Fruit fly (Drosophila melanogaster) whole organism, prepupa: Measurements from ENCODE around the gene Hrd3.
A peak's percentile ranks its signal among the peaks of the same experiment; 100 is the strongest.

Experiments
- Blimp-1 ChIP-seq: fragments of 200-800 bp; sonication (Bioruptor generic); optimal IDR thresholded peaks from 3 replicates; lab custom pipeline; 2017; ENCODE audit warnings: missing biosample characterization, missing genetic modification characterization, mild to moderate bottlenecking, moderate library complexity, missing genetic modification reagents
- CG10631 ChIP-seq: fragments of 200-800 bp; sonication (Bioruptor generic); optimal IDR thresholded peaks from 2 replicates; lab custom pipeline; 2016; ENCODE audit warnings: missing biosample characterization, missing genetic modification characterization
- CG11294 ChIP-seq: fragments of 200-800 bp; sonication (Bioruptor generic); IDR thresholded peaks from 2 replicates; pipeline ENCODE4 v1.3.6; 2022; ENCODE audit warnings: missing biosample characterization, missing genetic modification characterization
- CG11762 ChIP-seq: fragments of 200-800 bp; sonication (Bioruptor generic); optimal IDR thresholded peaks from 3 replicates; lab custom pipeline; 2016; ENCODE audit warnings: missing biosample characterization, missing genetic modification characterization; ENCODE audit not compliant: insufficient read depth
- CG11902 ChIP-seq: fragments of 200-800 bp; sonication (Bioruptor generic); optimal IDR thresholded peaks from 3 replicates; lab custom pipeline; 2016; ENCODE audit warnings: missing biosample characterization, missing genetic modification characterization
- CG15336 ChIP-seq: fragments of 200-800 bp; sonication (Bioruptor generic); IDR thresholded peaks from 2 replicates; pipeline ENCODE4 v1.3.6; 2022; ENCODE audit warnings: missing biosample characterization, missing genetic modification characterization
- CG1621 ChIP-seq: fragments of 200-800 bp; sonication (Bioruptor generic); optimal IDR thresholded peaks from 3 replicates; lab custom pipeline; 2018; ENCODE audit warnings: missing biosample characterization, mild to moderate bottlenecking, missing genetic modification characterization
- CG16779 ChIP-seq: fragments of 200-800 bp; sonication (Bioruptor generic); optimal IDR thresholded peaks from 3 replicates; lab custom pipeline; 2017; ENCODE audit warnings: missing biosample characterization, mild to moderate bottlenecking, missing genetic modification characterization
- CG3032 ChIP-seq: fragments of 200-800 bp; optimal IDR thresholded peaks from 2 replicates; lab custom pipeline; 2019; ENCODE audit warnings: missing biosample characterization, mild to moderate bottlenecking, missing genetic modification characterization, moderate library complexity
- CG31627 ChIP-seq: fragments of 200-800 bp; sonication (Bioruptor generic); optimal IDR thresholded peaks from 3 replicates; lab custom pipeline; 2016; ENCODE audit warnings: missing biosample characterization, missing genetic modification characterization
- CG32006 ChIP-seq: fragments of 200-800 bp; sonication (Bioruptor generic); optimal IDR thresholded peaks from 3 replicates; lab custom pipeline; 2017; ENCODE audit warnings: missing biosample characterization, mild to moderate bottlenecking, missing genetic modification characterization
- CG34406 ChIP-seq: fragments of 200-800 bp; sonication (Bioruptor generic); optimal IDR thresholded peaks from 3 replicates; lab custom pipeline; 2016; ENCODE audit warnings: missing biosample characterization, missing genetic modification characterization
- CG3919 ChIP-seq: fragments of 200-800 bp; sonication (Bioruptor generic); optimal IDR thresholded peaks from 3 replicates; lab custom pipeline; 2016; ENCODE audit warnings: missing biosample characterization, missing genetic modification characterization
- CG4318 ChIP-seq: fragments of 200-800 bp; sonication (Bioruptor generic); optimal IDR thresholded peaks from 3 replicates; lab custom pipeline; 2017; ENCODE audit warnings: missing biosample characterization, mild to moderate bottlenecking, missing genetic modification characterization
- CG6163 ChIP-seq: fragments of 200-800 bp; sonication (Bioruptor generic); IDR thresholded peaks from 3 replicates; pipeline ENCODE4 v1.3.6; 2022; ENCODE audit warnings: missing biosample characterization, missing genetic modification characterization
- CG6276 ChIP-seq: fragments of 200-800 bp; sonication (Bioruptor generic); optimal IDR thresholded peaks from 2 replicates; lab custom pipeline; 2017; ENCODE audit warnings: missing biosample characterization, mild to moderate bottlenecking, missing genetic modification characterization
- CG6792 ChIP-seq: fragments of 200-800 bp; sonication (Bioruptor generic); optimal IDR thresholded peaks from 3 replicates; lab custom pipeline; 2016; ENCODE audit warnings: missing biosample characterization, missing genetic modification characterization
- CG6808 ChIP-seq: fragments of 200-800 bp; sonication (Bioruptor generic); optimal IDR thresholded peaks from 3 replicates; lab custom pipeline; 2017; ENCODE audit warnings: missing biosample characterization, missing genetic modification characterization, mild to moderate bottlenecking, moderate library complexity, missing genetic modification reagents
- CG6854 ChIP-seq: fragments of 200-800 bp; sonication (Bioruptor generic); optimal IDR thresholded peaks from 2 replicates; lab custom pipeline; 2017; ENCODE audit warnings: missing biosample characterization, mild to moderate bottlenecking, missing genetic modification characterization
- CG8319 ChIP-seq: fragments of 200-800 bp; sonication (Bioruptor generic); optimal IDR thresholded peaks from 3 replicates; lab custom pipeline; 2016; ENCODE audit warnings: missing biosample characterization, missing genetic modification characterization
- CG8632 ChIP-seq: fragments of 200-800 bp; sonication (Bioruptor generic); optimal IDR thresholded peaks from 3 replicates; lab custom pipeline; 2016; ENCODE audit warnings: missing biosample characterization, missing genetic modification characterization
- CG9139 ChIP-seq: fragments of 200-800 bp; sonication (Bioruptor generic); optimal IDR thresholded peaks from 3 replicates; lab custom pipeline; 2017; ENCODE audit warnings: missing biosample characterization, mild to moderate bottlenecking, missing genetic modification characterization
- Eip75B ChIP-seq: fragments of 200-800 bp; sonication (Bioruptor generic); optimal IDR thresholded peaks from 3 replicates; lab custom pipeline; 2016; ENCODE audit warnings: missing biosample characterization, missing genetic modification characterization
- Eip78C ChIP-seq: fragments of 200-800 bp; sonication (Bioruptor generic); peaks from one replicate; lab custom pipeline; 2016; ENCODE audit warnings: missing biosample characterization, missing genetic modification characterization
- Ets96B ChIP-seq: fragments of 200-800 bp; optimal IDR thresholded peaks from 2 replicates; lab custom pipeline; 2019; ENCODE audit warnings: missing biosample characterization, mild to moderate bottlenecking, missing genetic modification characterization, moderate library complexity
- Gug ChIP-seq: fragments of 200-800 bp; sonication (Bioruptor generic); IDR thresholded peaks from 2 replicates; pipeline ENCODE4 v1.3.6; 2022; ENCODE audit warnings: missing biosample characterization, missing genetic modification characterization
- Hr38 ChIP-seq: sonication (Bioruptor generic); optimal IDR thresholded peaks from 2 replicates; lab custom pipeline; 2016; ENCODE audit warnings: missing biosample characterization, missing genetic modification characterization
- Hr39 ChIP-seq: fragments of 200-800 bp; sonication (Bioruptor generic); optimal IDR thresholded peaks from 2 replicates; lab custom pipeline; 2016; ENCODE audit warnings: missing biosample characterization, missing genetic modification characterization
- Met ChIP-seq: fragments of 200-800 bp; sonication (Bioruptor generic); optimal IDR thresholded peaks from 3 replicates; lab custom pipeline; 2016; ENCODE audit warnings: missing biosample characterization, missing genetic modification characterization
- OdsH ChIP-seq: fragments of 200-800 bp; sonication (Bioruptor generic); optimal IDR thresholded peaks from 3 replicates; lab custom pipeline; 2016; ENCODE audit warnings: missing biosample characterization, missing genetic modification characterization
- Smox ChIP-seq: fragments of 200-800 bp; sonication (Bioruptor generic); optimal IDR thresholded peaks from 3 replicates; lab custom pipeline; 2016; ENCODE audit warnings: missing biosample characterization, missing genetic modification characterization
- Sox102F ChIP-seq: fragments of 200-800 bp; sonication (Bioruptor generic); optimal IDR thresholded peaks from 2 replicates; lab custom pipeline; 2016; ENCODE audit warnings: missing biosample characterization, mild to moderate bottlenecking, missing genetic modification characterization
- Sox14 ChIP-seq: fragments of 200-800 bp; sonication (Bioruptor generic); optimal IDR thresholded peaks from 3 replicates; lab custom pipeline; 2016; ENCODE audit warnings: missing biosample characterization, missing genetic modification characterization
- Sox15 ChIP-seq: fragments of 200-800 bp; sonication (Bioruptor generic); optimal IDR thresholded peaks from 3 replicates; lab custom pipeline; 2016; ENCODE audit warnings: missing biosample characterization, missing genetic modification characterization
- acj6 ChIP-seq: fragments of 200-800 bp; sonication (Bioruptor generic); optimal IDR thresholded peaks from 3 replicates; lab custom pipeline; 2016; ENCODE audit warnings: missing biosample characterization, missing genetic modification characterization
- cyc ChIP-seq: fragments of 200-800 bp; sonication (Bioruptor generic); optimal IDR thresholded peaks from 3 replicates; lab custom pipeline; 2016; ENCODE audit warnings: missing biosample characterization, missing genetic modification characterization
- dsx ChIP-seq: fragments of 200-800 bp; optimal IDR thresholded peaks from 3 replicates; lab custom pipeline; 2019; ENCODE audit warnings: missing biosample characterization, mild to moderate bottlenecking, missing genetic modification characterization, moderate library complexity; ENCODE audit not compliant: poor library complexity, severe bottlenecking
- eg ChIP-seq: fragments of 200-800 bp; sonication (Bioruptor generic); IDR thresholded peaks from 3 replicates; pipeline ENCODE4 v1.3.6; 2022; ENCODE audit warnings: missing biosample characterization, missing genetic modification characterization
- esn ChIP-seq: fragments of 200-800 bp; sonication (Bioruptor generic); optimal IDR thresholded peaks from 2 replicates; lab custom pipeline; 2016; ENCODE audit warnings: missing biosample characterization, mild to moderate bottlenecking, missing genetic modification characterization, moderate library complexity
- fd59A ChIP-seq: fragments of 200-800 bp; sonication (Bioruptor generic); optimal IDR thresholded peaks from 2 replicates; lab custom pipeline; 2017; ENCODE audit warnings: missing biosample characterization, mild to moderate bottlenecking, missing genetic modification characterization, missing genetic modification reagents
- fd85E ChIP-seq: fragments of 200-800 bp; sonication (Bioruptor generic); optimal IDR thresholded peaks from 3 replicates; lab custom pipeline; 2016; ENCODE audit warnings: missing biosample characterization, missing genetic modification characterization
- fkh ChIP-seq: fragments of 200-800 bp; sonication (Bioruptor generic); optimal IDR thresholded peaks from 3 replicates; lab custom pipeline; 2017; ENCODE audit warnings: missing biosample characterization, mild to moderate bottlenecking, missing genetic modification characterization, moderate library complexity
- lz ChIP-seq: fragments of 200-800 bp; sonication (Bioruptor generic); optimal IDR thresholded peaks from 3 replicates; lab custom pipeline; 2016; ENCODE audit warnings: missing biosample characterization, missing genetic modification characterization
- net ChIP-seq: fragments of 200-800 bp; sonication (Bioruptor generic); optimal IDR thresholded peaks from 3 replicates; lab custom pipeline; 2016; ENCODE audit warnings: missing biosample characterization, missing genetic modification characterization
- pdm3 ChIP-seq: fragments of 200-800 bp; sonication (Bioruptor generic); optimal IDR thresholded peaks from 3 replicates; lab custom pipeline; 2016; ENCODE audit warnings: missing biosample characterization, missing genetic modification characterization
- salr ChIP-seq, 2 experiments: fragments of 200-800 bp; sonication (Bioruptor generic); optimal IDR thresholded peaks; 3 replicates each; lab custom pipeline; 2016 to 2018; ENCODE audit warnings: missing biosample characterization in 2 of 2, missing genetic modification characterization in 2 of 2, mild to moderate bottlenecking in 1 of 2
- spab ChIP-seq: fragments of 200-800 bp; sonication (Bioruptor generic); optimal IDR thresholded peaks from 2 replicates; lab custom pipeline; 2017; ENCODE audit warnings: missing biosample characterization, mild to moderate bottlenecking, missing genetic modification characterization, missing genetic modification reagents
- ss ChIP-seq, 2 experiments: fragments of 200-800 bp; sonication (Bioruptor generic); optimal IDR thresholded peaks; 2 replicates in 1 of 2; 3 replicates in 1 of 2; lab custom pipeline; 2017 to 2018; ENCODE audit warnings: mild to moderate bottlenecking in 2 of 2, missing biosample characterization in 2 of 2, missing genetic modification characterization in 2 of 2, moderate library complexity in 1 of 2
- svp ChIP-seq: fragments of 200-800 bp; sonication (Bioruptor generic); peaks from one replicate; lab custom pipeline; 2016; ENCODE audit warnings: missing biosample characterization, missing genetic modification characterization
- topi ChIP-seq: fragments of 200-800 bp; sonication (Bioruptor generic); optimal IDR thresholded peaks from 3 replicates; lab custom pipeline; 2016; ENCODE audit warnings: missing biosample characterization, missing genetic modification characterization
- vri ChIP-seq: fragments of 200-800 bp; sonication (Bioruptor generic); optimal IDR thresholded peaks from 3 replicates; lab custom pipeline; 2016; ENCODE audit warnings: missing biosample characterization, mild to moderate bottlenecking, missing genetic modification characterization

Gene Hrd3

DNA sequence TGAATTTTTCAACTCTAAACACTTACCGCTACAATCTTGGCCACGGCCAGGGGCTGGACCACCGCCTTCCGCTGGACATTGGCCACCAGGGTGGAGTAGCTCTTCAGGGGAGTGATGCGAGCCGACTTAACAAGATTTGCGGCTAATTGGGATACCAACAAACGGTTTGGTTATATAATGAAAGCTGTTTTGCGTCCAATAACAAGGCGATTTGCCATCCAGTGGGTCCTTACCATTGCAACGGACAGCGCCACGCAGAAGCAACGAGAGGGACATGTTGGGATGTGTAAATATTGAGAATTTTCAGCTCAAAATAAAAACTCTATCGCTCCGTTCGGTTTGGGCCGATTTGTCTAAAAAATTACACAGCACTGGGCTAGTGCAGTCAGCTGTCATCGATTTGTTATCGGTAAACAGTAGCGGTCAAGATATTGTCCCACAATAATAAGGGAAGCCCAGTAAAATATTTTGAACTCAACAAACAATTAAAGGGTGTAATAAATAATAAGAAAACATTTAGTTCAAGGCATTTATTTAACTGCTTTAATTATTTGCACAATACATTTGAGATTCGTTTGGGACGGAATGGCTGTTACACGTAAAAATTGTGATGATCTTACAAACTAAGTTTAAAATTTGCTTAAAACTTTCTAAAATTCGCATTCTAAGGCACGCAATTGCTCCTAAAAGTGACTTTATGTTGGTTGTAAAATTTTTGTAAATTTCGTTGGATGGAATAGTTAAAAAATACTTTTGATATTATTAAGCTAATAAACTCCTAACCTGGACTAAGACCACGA lies 2.1 kb upstream of the Hrd3 start, which contains the start of gene SdhD:
SdhD (minus strand) TSS at position 382 of the 800 bp plus-strand sequence.
- TF ChIP-seq CG11902 (GFP tag; lab: Kevin White, UChicago) (no peak), CG11294 (GFP tag; lab: Robert Waterston, UW) (no peak), OdsH (no peak), CG3919 (GFP tag; lab: Kevin White, UChicago) (peak; percentile 47), CG6276 (GFP tag; lab: Kevin White, UChicago) (no peak), svp (GFP tag; lab: Kevin White, UChicago) (peak; percentile 59), net (GFP tag; lab: Kevin White, UChicago) (no peak), cyc (no peak), CG11762 (GFP tag; lab: Kevin White, UChicago) (no peak), vri (GFP tag; lab: Kevin White, UChicago) (peak; percentile 47), Eip78C (GFP tag; lab: Kevin White, UChicago) (peak; percentile 75), dsx (GFP tag; lab: Kevin White, UChicago) (no peak), esn (peak; percentile 37), fd59A (no peak), Met (GFP tag; lab: Kevin White, UChicago) (peak; percentile 51), CG16779 (tag; lab: Kevin White, UChicago) (no peak), Eip75B (no peak), Sox102F (peak; percentile 14), CG6163 (GFP tag; lab: Robert Waterston, UW) (0 out of 3 replicates have a peak, but pooled peaks have one; percentile 17), CG1621 (tag; lab: Kevin White, UChicago) (no peak), Gug (GFP tag; lab: Robert Waterston, UW) (no peak), CG4318 (no peak), Sox14 (GFP tag; lab: Kevin White, UChicago) (peak; percentile 10), CG32006 (GFP tag; lab: Kevin White, UChicago) (no peak), Sox15 (GFP tag; lab: Kevin White, UChicago) (no peak), CG15336 (GFP tag; lab: Robert Waterston, UW) (no peak; the same call in 1 of the 2 replicates), CG9139 (GFP tag; lab: Kevin White, UChicago) (no peak), acj6 (GFP tag; lab: Kevin White, UChicago) (no peak), Smox (GFP tag; lab: Kevin White, UChicago) (peak; percentile 20), CG3032 (tag; lab: Kevin White, UChicago) (no peak), spab (no peak), CG10631 (GFP tag; lab: Kevin White, UChicago) (no peak), salr (GFP tag; optimal IDR thresholded peaks at IDR 0.05; lab: Kevin White, UChicago) (no peak), eg (GFP tag; lab: Robert Waterston, UW) (no peak), Ets96B (tag; lab: Kevin White, UChicago) (no peak), topi (peak; percentile 9), ss (GFP tag; optimal IDR thresholded peaks at IDR 0.05; lab: Kevin White, UChicago) (no peak), CG8632 (peak; percentile 2), CG31627 (GFP tag; lab: Kevin White, UChicago) (peak; percentile 12), Blimp-1 (GFP tag; lab: Kevin White, UChicago) (no peak), CG34406 (no peak), CG6792 (no peak), pdm3 (peak; percentile 31), Hr39 (GFP tag; lab: Kevin White, UChicago) (no peak), fd85E (GFP tag; lab: Kevin White, UChicago) (no peak), Hr38 (GFP tag; lab: Kevin White, UChicago) (no peak), CG6808 (GFP tag; lab: Kevin White, UChicago) (no peak), CG8319 (GFP tag; lab: Kevin White, UChicago) (no peak), lz (GFP tag; lab: Kevin White, UChicago) (peak; percentile 24), fkh (no peak), CG6854 (GFP tag; lab: Kevin White, UChicago) (no peak)
